Worm (Caenorhabditis elegans) whole organism, early embryonic: ENCODE data around the gene rpy-1.

Experiments used
- B0310.2 ChIP-seq: sonication (generic microtip); optimal IDR thresholded peaks from 2 replicates; lab custom pipeline; 2016; ENCODE audit warnings: mild to moderate bottlenecking, missing genetic modification characterization, missing compliant biosample characterization
- F13C5.2 ChIP-seq: sonication (generic microtip); optimal IDR thresholded peaks from 2 replicates; lab custom pipeline; 2017; ENCODE audit warnings: mild to moderate bottlenecking, missing genetic modification characterization, inconsistent platforms, missing compliant biosample characterization
- aly-1 ChIP-seq: sonication (generic microtip); optimal IDR thresholded peaks from 2 replicates; lab custom pipeline; 2016; ENCODE audit warnings: missing genetic modification characterization, missing compliant biosample characterization
- ama-1 ChIP-seq: fragments of 150-350 bp; optimal IDR thresholded peaks from 2 replicates; lab custom pipeline; 2014
- ceh-13 ChIP-seq: fragments of 200-800 bp; sonication (Bioruptor generic); optimal IDR thresholded peaks from 2 replicates; lab custom pipeline; 2018; ENCODE audit warnings: mild to moderate bottlenecking, missing genetic modification characterization, missing compliant biosample characterization
- ceh-36 ChIP-seq: sonication (generic microtip); optimal IDR thresholded peaks from 2 replicates; lab custom pipeline; 2016; ENCODE audit warnings: missing genetic modification characterization, inconsistent platforms, missing compliant biosample characterization
- ets-7 ChIP-seq: sonication (generic microtip); optimal IDR thresholded peaks from 2 replicates; lab custom pipeline; 2016; ENCODE audit warnings: missing genotype, missing genetic modification characterization, missing compliant biosample characterization
- flt-1 ChIP-seq: fragments of 200-800 bp; sonication (Bioruptor generic); IDR thresholded peaks from 2 replicates; pipeline ENCODE4 v1.3.6; 2022; ENCODE audit warnings: missing genetic modification characterization, missing compliant biosample characterization
- hmbx-1 ChIP-seq: sonication (generic microtip); optimal IDR thresholded peaks from 2 replicates; lab custom pipeline; 2016; ENCODE audit warnings: mild to moderate bottlenecking, missing genetic modification characterization, missing compliant biosample characterization
- hnd-1 ChIP-seq: sonication (generic microtip); optimal IDR thresholded peaks from 2 replicates; lab custom pipeline; 2016; ENCODE audit warnings: missing genetic modification characterization, missing compliant biosample characterization
- sea-1 ChIP-seq: fragments of 200-800 bp; sonication (Bioruptor generic); conservative IDR thresholded peaks from 2 replicates; pipeline ENCODE4 v1.3.6; 2022; ENCODE audit warnings: missing genetic modification characterization, missing compliant biosample characterization
- tbx-11 ChIP-seq: fragments of 200-800 bp; sonication (Bioruptor generic); IDR thresholded peaks from 2 replicates; pipeline ENCODE4 v1.3.6; 2022; ENCODE audit warnings: missing genetic modification characterization, missing compliant biosample characterization
- tra-4 ChIP-seq: sonication (generic microtip); optimal IDR thresholded peaks from 2 replicates; lab custom pipeline; 2017; ENCODE audit warnings: missing genetic modification characterization, missing compliant biosample characterization

DNA sequence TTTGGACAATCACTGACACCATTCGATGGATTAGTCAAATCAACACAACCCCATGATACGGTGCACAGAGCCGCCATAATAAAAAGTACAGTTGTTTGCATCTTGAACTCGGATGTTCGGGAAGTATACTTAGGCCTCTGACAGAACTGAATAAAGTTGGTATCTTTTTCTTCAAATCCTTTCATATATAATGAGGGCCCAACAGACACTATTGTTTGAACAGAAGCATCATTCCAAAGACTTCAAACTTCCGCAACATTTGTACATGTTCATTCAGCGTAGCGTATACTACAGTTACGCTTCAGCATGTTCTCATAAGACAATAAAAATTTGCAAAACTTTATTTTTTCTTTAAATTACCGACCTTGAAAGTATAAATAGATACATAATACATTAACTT is 46.6 kb upstream of the rpy-1 start, which contains the start of gene F41G3.19:
- TF ChIP-seq ceh-36 (tag; lab: Kevin White, UChicago) = no peak
- TF ChIP-seq hmbx-1 = no peak
- no peak for TF ChIP-seq ceh-13 (GFP tag; lab: Kevin White, UChicago)
- TF ChIP-seq tbx-11 (GFP tag; lab: Robert Waterston, UW) = no peak
- TF ChIP-seq aly-1 (tag; lab: Kevin White, UChicago) = no peak
- TF ChIP-seq flt-1 (GFP tag; lab: Robert Waterston, UW) = no peak
- no peak for TF ChIP-seq sea-1 (GFP tag; lab: Robert Waterston, UW)
- TF ChIP-seq tra-4 = no peak
- no peak for TF ChIP-seq ets-7
- TF ChIP-seq ama-1 (lab: Kevin White, UChicago) = no peak
- TF ChIP-seq F13C5.2 (tag; lab: Kevin White, UChicago) = no peak
- TF ChIP-seq hnd-1 (tag; lab: Kevin White, UChicago) = no peak
- no peak for TF ChIP-seq B0310.2 (tag; lab: Kevin White, UChicago)
